Worm (Caenorhabditis elegans): ENCODE results near the gene T11B7.1.

T11B7.1 gene

ce11 chrIV:8848983-8849382, 8.5 kb downstream of the T11B7.1 start:
- no peak for TF ChIP-seq ets-7 (tag; optimal IDR thresholded peaks at IDR 0.05)
- TF ChIP-seq tbx-37 (GFP tag; conservative IDR thresholded peaks at IDR 0.05): no peak
- TF ChIP-seq tbx-11 (GFP tag; IDR thresholded peaks at IDR 0.05): no peak
- no peak for TF ChIP-seq F13C5.2 (tag; optimal IDR thresholded peaks at IDR 0.05)
- TF ChIP-seq tra-4 (tag; optimal IDR thresholded peaks at IDR 0.05): no peak

- no peak for TF ChIP-seq sea-1 (GFP tag; conservative IDR thresholded peaks at IDR 0.05)
- peak; percentile 48 for TF ChIP-seq aly-1 (tag; optimal IDR thresholded peaks at IDR 0.05)
- TF ChIP-seq ama-1 (optimal IDR thresholded peaks at IDR 0.05): no peak
- TF ChIP-seq tbx-11 (GFP tag; IDR thresholded peaks at IDR 0.05): no peak
- no peak for TF ChIP-seq B0310.2 (tag; optimal IDR thresholded peaks at IDR 0.05)
- TF ChIP-seq ceh-36 (tag; optimal IDR thresholded peaks at IDR 0.05): no peak
- TF ChIP-seq ceh-13 (GFP tag; optimal IDR thresholded peaks at IDR 0.05): no peak
Measured at ce11 chrIV:8850807-8851206, 10.3 kb downstream of the T11B7.1 start.

- TF ChIP-seq B0310.2 (tag; optimal IDR thresholded peaks at IDR 0.05): no peak
- TF ChIP-seq scrt-1 (GFP tag; IDR thresholded peaks at IDR 0.05): no peak
- TF ChIP-seq tbx-37 (GFP tag; conservative IDR thresholded peaks at IDR 0.05): no peak
- TF ChIP-seq hmg-4 (GFP tag; optimal IDR thresholded peaks at IDR 0.05): no peak
- TF ChIP-seq F13C5.2 (tag; optimal IDR thresholded peaks at IDR 0.05): no peak
- TF ChIP-seq hmbx-1 (tag; optimal IDR thresholded peaks at IDR 0.05): no peak
Measured at ce11 chrIV:8852194-8852593, 11.7 kb downstream of the T11B7.1 start, which contains the start of gene alp-1. TSS of gene alp-1 (plus strand) at chrIV:8852494.

ce11 chrIV:8853301-8853700, 12.8 kb downstream of the T11B7.1 start:
- TF ChIP-seq flt-1 (GFP tag; IDR thresholded peaks at IDR 0.05) (no peak), scrt-1 (GFP tag; IDR thresholded peaks at IDR 0.05) (no peak), sea-1 (GFP tag; conservative IDR thresholded peaks at IDR 0.05) (no peak), aly-1 (tag; optimal IDR thresholded peaks at IDR 0.05) (no peak), ceh-36 (tag; optimal IDR thresholded peaks at IDR 0.05) (no peak), pes-1 (GFP tag; IDR thresholded peaks at IDR 0.05) (no peak), tra-4 (tag; optimal IDR thresholded peaks at IDR 0.05) (no peak), hmg-4 (GFP tag; optimal IDR thresholded peaks at IDR 0.05) (no peak), hnd-1 (tag; optimal IDR thresholded peaks at IDR 0.05) (no peak), ceh-13 (GFP tag; optimal IDR thresholded peaks at IDR 0.05) (no peak), ets-7 (tag; optimal IDR thresholded peaks at IDR 0.05) (no peak), ama-1 (optimal IDR thresholded peaks at IDR 0.05) (no peak), B0310.2 (tag; optimal IDR thresholded peaks at IDR 0.05) (no peak)

ce11 chrIV:8855963-8856362, 15.4 kb downstream of the T11B7.1 start, which contains the start of gene T11B7.5:
TSS of gene T11B7.5 (minus strand) at chrIV:8856063.
- no peak for TF ChIP-seq ceh-36 (tag; optimal IDR thresholded peaks at IDR 0.05)

DNA sequence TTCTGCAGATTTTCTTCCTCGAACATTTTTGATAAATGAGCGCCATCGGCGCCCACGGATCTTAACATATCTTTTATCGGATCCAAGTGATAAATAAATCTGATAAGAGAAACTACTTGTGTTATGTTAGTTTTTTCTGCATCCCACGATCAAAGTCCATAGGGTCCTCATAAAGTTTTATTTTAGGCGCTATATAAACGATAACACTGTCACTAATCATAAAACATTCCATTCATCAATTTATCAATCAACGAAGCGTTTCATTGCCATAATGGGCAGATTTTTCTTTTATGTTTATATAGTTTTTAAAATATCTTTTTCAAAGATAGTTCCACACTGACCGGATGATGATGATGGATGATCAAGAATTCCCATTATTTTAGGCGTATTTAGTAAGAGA, 24.2 kb downstream of the T11B7.1 start:
- TF ChIP-seq F13C5.2 (tag; optimal IDR thresholded peaks at IDR 0.05) (no peak), hnd-1 (tag; optimal IDR thresholded peaks at IDR 0.05) (no peak), ama-1 (optimal IDR thresholded peaks at IDR 0.05) (no peak), ets-7 (tag; optimal IDR thresholded peaks at IDR 0.05) (no peak), tbx-11 (GFP tag; IDR thresholded peaks at IDR 0.05) (no peak), tra-4 (tag; optimal IDR thresholded peaks at IDR 0.05) (no peak), flt-1 (GFP tag; IDR thresholded peaks at IDR 0.05) (no peak), hmbx-1 (tag; optimal IDR thresholded peaks at IDR 0.05) (no peak)

- TF ChIP-seq ceh-13 (GFP tag; optimal IDR thresholded peaks at IDR 0.05) (no peak), tbx-11 (GFP tag; IDR thresholded peaks at IDR 0.05) (no peak), ceh-36 (tag; optimal IDR thresholded peaks at IDR 0.05) (no peak), pes-1 (GFP tag; IDR thresholded peaks at IDR 0.05) (no peak), aly-1 (tag; optimal IDR thresholded peaks at IDR 0.05) (no peak), B0310.2 (tag; optimal IDR thresholded peaks at IDR 0.05) (no peak), scrt-1 (GFP tag; IDR thresholded peaks at IDR 0.05) (no peak), ets-7 (tag; optimal IDR thresholded peaks at IDR 0.05) (no peak), tbx-37 (GFP tag; conservative IDR thresholded peaks at IDR 0.05) (no peak), hmg-4 (GFP tag; optimal IDR thresholded peaks at IDR 0.05) (no peak), hnd-1 (tag; optimal IDR thresholded peaks at IDR 0.05) (no peak), hmbx-1 (tag; optimal IDR thresholded peaks at IDR 0.05) (no peak), tra-4 (tag; optimal IDR thresholded peaks at IDR 0.05) (no peak), F13C5.2 (tag; optimal IDR thresholded peaks at IDR 0.05) (no peak), ama-1 (optimal IDR thresholded peaks at IDR 0.05) (no peak)
Measured at ce11 chrIV:8865343-8865742, 24.8 kb downstream of the T11B7.1 start, which contains the start of gene C09G9.1. TSS of gene C09G9.1 (minus strand) at chrIV:8865485.

- TF ChIP-seq hmbx-1 (tag; optimal IDR thresholded peaks at IDR 0.05): no peak
- peak; percentile 30 for TF ChIP-seq hmg-4 (GFP tag; optimal IDR thresholded peaks at IDR 0.05)
Measured at ce11 chrIV:8866092-8866491, 25.6 kb downstream of the T11B7.1 start.

DNA sequence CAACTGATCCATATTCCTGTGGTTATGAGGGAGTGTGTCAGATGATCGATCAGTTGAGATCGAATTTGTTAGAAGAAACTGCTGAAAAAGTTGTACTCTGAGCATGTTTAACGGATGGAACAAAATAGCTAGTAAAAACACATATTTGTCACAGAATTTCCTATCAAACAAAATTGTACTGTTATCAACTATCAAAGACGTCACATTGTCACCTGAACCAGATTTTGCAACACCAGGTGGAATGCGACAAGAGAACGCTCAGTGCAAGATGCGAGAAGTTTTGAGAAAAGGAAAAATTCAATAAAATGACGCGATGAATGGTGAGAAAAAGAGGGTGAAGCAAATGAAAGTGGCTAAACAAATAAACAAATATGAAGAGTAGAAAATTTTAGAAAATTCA, 27.0 kb downstream of the T11B7.1 start:
- TF ChIP-seq aly-1 (tag; optimal IDR thresholded peaks at IDR 0.05): no peak
- no peak for TF ChIP-seq hmbx-1 (tag; optimal IDR thresholded peaks at IDR 0.05)
- no peak for TF ChIP-seq ama-1 (optimal IDR thresholded peaks at IDR 0.05)
- TF ChIP-seq tbx-37 (GFP tag; conservative IDR thresholded peaks at IDR 0.05): no peak
- TF ChIP-seq ets-7 (tag; optimal IDR thresholded peaks at IDR 0.05): no peak
- no peak for TF ChIP-seq tbx-11 (GFP tag; IDR thresholded peaks at IDR 0.05)
- no peak for TF ChIP-seq sea-1 (GFP tag; conservative IDR thresholded peaks at IDR 0.05)

Data from whole organism, early embryonic.